Worm (Caenorhabditis elegans) whole organism, L4 larva: ENCODE measurements around the gene cdc-48.1.

Experiments used
- F26F4.8 ChIP-seq: fragments of 200-800 bp; sonication (Bioruptor generic); conservative IDR thresholded peaks from 2 replicates; pipeline ENCODE4 v1.3.6; 2022; ENCODE audit warnings: missing genetic modification characterization, missing compliant biosample characterization
- ceh-28 ChIP-seq: fragments of 150-350 bp; optimal IDR thresholded peaks from 2 replicates; lab custom pipeline; 2014; ENCODE audit warnings: missing biosample characterization, missing genetic modification reagents, missing genetic modification characterization
- egl-43 ChIP-seq: fragments of 200-800 bp; sonication (Bioruptor generic); IDR thresholded peaks from 2 replicates; pipeline ENCODE4 v1.3.6; 2022; ENCODE audit warnings: missing genetic modification reagents, missing genetic modification characterization, missing compliant biosample characterization
- lin-13 ChIP-seq: fragments of 150-350 bp; optimal IDR thresholded peaks from 2 replicates; lab custom pipeline; 2014; ENCODE audit warnings: missing biosample characterization, missing genetic modification reagents, missing genetic modification characterization
- set-16 ChIP-seq: fragments of 200-800 bp; sonication (Bioruptor generic); IDR thresholded peaks from 2 replicates; pipeline ENCODE4 v1.3.6; 2022; ENCODE audit warnings: missing genetic modification reagents, missing genetic modification characterization, missing compliant biosample characterization
- skn-1 ChIP-seq: fragments of 150-350 bp; optimal IDR thresholded peaks from 2 replicates; lab custom pipeline; 2014; ENCODE audit warnings: missing biosample characterization, missing genetic modification characterization
- spr-1 ChIP-seq: sonication (generic microtip); optimal IDR thresholded peaks from 2 replicates; lab custom pipeline; 2016; ENCODE audit warnings: mild to moderate bottlenecking, missing genetic modification characterization, missing compliant biosample characterization
- unc-130 ChIP-seq: sonication (generic microtip); optimal IDR thresholded peaks from 2 replicates; lab custom pipeline; 2016; ENCODE audit warnings: missing genetic modification reagents, missing genetic modification characterization, missing compliant biosample characterization
- unc-62 ChIP-seq, 3 experiments: fragments of 150-350 bp in 1 of 3; sonication (generic microtip); optimal IDR thresholded peaks in 2 of 3; peaks in 1 of 3; 1 replicate in 1 of 3; 2 replicates in 2 of 3; lab custom pipeline; 2014 to 2017; ENCODE audit warnings: missing biosample characterization in 3 of 3, missing genetic modification characterization in 3 of 3, missing genetic modification reagents in 3 of 3, missing genotype in 1 of 3
- zip-11 ChIP-seq: fragments of 200-800 bp; sonication (Bioruptor generic); IDR thresholded peaks from 2 replicates; pipeline ENCODE4 v1.3.6; 2022; ENCODE audit warnings: missing genetic modification characterization, missing compliant biosample characterization

ce11 chrII:10564578-10564977 lies 1.4 kb upstream of the cdc-48.1 start, which contains the start of the genes C06A1.6 and C06A1.7:
- TF ChIP-seq spr-1 (tag; lab: Kevin White, UChicago) (no peak), set-16 (GFP tag; lab: Robert Waterston, UW) (no peak), unc-130 (GFP tag; lab: Kevin White, UChicago) (no peak), ceh-28 (tag; lab: Kevin White, UChicago) (no peak), unc-62 (GFP tag; optimal IDR thresholded peaks at IDR 0.05 in 1 of 2; lab: Kevin White, UChicago) (no peak), unc-62 (tag; optimal IDR thresholded peaks at IDR 0.05; lab: Kevin White, UChicago) (no peak), lin-13 (GFP tag; lab: Kevin White, UChicago) (no peak), F26F4.8 (GFP tag; lab: Robert Waterston, UW) (no peak), zip-11 (no peak), egl-43 (no peak), skn-1 (tag; lab: Kevin White, UChicago) (no peak)
